Fruit fly (Drosophila melanogaster) whole organism, embryonic: Measurements from ENCODE around the gene CG5913.

Experiments used
- CG10147 ChIP-seq: fragments of 200-800 bp; sonication (Bioruptor generic); optimal IDR thresholded peaks from 2 replicates; lab custom pipeline; 2019; ENCODE audit warnings: missing biosample characterization, mild to moderate bottlenecking, missing genetic modification characterization, moderate library complexity
- CG11456 ChIP-seq: fragments of 200-800 bp; sonication (Bioruptor generic); IDR thresholded peaks from 3 replicates; pipeline ENCODE4 v1.3.6; 2022; ENCODE audit warnings: missing biosample characterization, missing genetic modification characterization
- CG12219 ChIP-seq: fragments of 200-800 bp; sonication (Bioruptor generic); optimal IDR thresholded peaks from 3 replicates; lab custom pipeline; 2018; ENCODE audit warnings: missing biosample characterization, mild to moderate bottlenecking, missing genetic modification characterization
- CG12659 ChIP-seq: fragments of 200-800 bp; sonication (Bioruptor generic); optimal IDR thresholded peaks from 3 replicates; lab custom pipeline; 2017; ENCODE audit warnings: mild to moderate bottlenecking, missing biosample characterization, missing genetic modification reagents, missing genetic modification characterization
- CG13296 ChIP-seq: fragments of 200-800 bp; sonication (Bioruptor generic); optimal IDR thresholded peaks from 3 replicates; lab custom pipeline; 2018; ENCODE audit warnings: missing biosample characterization, mild to moderate bottlenecking, missing genetic modification characterization
- CG14965 ChIP-seq: fragments of 200-800 bp; sonication (Bioruptor generic); optimal IDR thresholded peaks from 2 replicates; lab custom pipeline; 2016; ENCODE audit warnings: missing biosample characterization, missing genetic modification characterization, borderline replicate concordance
- CG17802 ChIP-seq: fragments of 200-800 bp; sonication (Bioruptor generic); optimal IDR thresholded peaks from 2 replicates; lab custom pipeline; 2018; ENCODE audit warnings: missing biosample characterization, mild to moderate bottlenecking, missing genetic modification characterization, moderate library complexity
- CG3995 ChIP-seq: fragments of 200-800 bp; sonication (Bioruptor generic); optimal IDR thresholded peaks from 3 replicates; lab custom pipeline; 2016; ENCODE audit warnings: missing biosample characterization, missing genetic modification characterization
- CG4617 ChIP-seq: fragments of 200-800 bp; sonication (Bioruptor generic); optimal IDR thresholded peaks from 3 replicates; lab custom pipeline; 2016; ENCODE audit warnings: missing biosample characterization, missing genetic modification characterization, borderline replicate concordance
- CG5953 ChIP-seq: fragments of 200-800 bp; sonication (Bioruptor generic); IDR thresholded peaks from 2 replicates; pipeline ENCODE4 v1.3.6; 2022; ENCODE audit warnings: missing biosample characterization, missing genetic modification characterization
- CG6791 ChIP-seq: fragments of 200-800 bp; sonication (Bioruptor generic); IDR thresholded peaks from 3 replicates; pipeline ENCODE4 v1.3.6; 2022; ENCODE audit warnings: missing biosample characterization, missing genetic modification characterization; ENCODE audit not compliant: partially characterized antibody
- CkIIα-i1 ChIP-seq: fragments of 200-800 bp; sonication (Bioruptor generic); IDR thresholded peaks from 2 replicates; pipeline ENCODE4 v1.3.6; 2022; ENCODE audit warnings: missing biosample characterization, missing genetic modification characterization
- Dbx ChIP-seq: fragments of 200-800 bp; sonication (Bioruptor generic); IDR thresholded peaks from 3 replicates; pipeline ENCODE4 v1.3.6; 2022; ENCODE audit warnings: missing biosample characterization, missing genetic modification characterization
- Fer3 ChIP-seq: fragments of 200-800 bp; sonication (Bioruptor generic); optimal IDR thresholded peaks from 2 replicates; lab custom pipeline; 2018; ENCODE audit warnings: missing biosample characterization, mild to moderate bottlenecking, missing genetic modification characterization, moderate library complexity
- HLH54F ChIP-seq: fragments of 200-800 bp; sonication (Bioruptor generic); optimal IDR thresholded peaks from 3 replicates; lab custom pipeline; 2016; ENCODE audit warnings: missing biosample characterization, missing genetic modification characterization
- HLHmδ ChIP-seq: fragments of 200-800 bp; sonication (Bioruptor generic); optimal IDR thresholded peaks from 2 replicates; lab custom pipeline; 2018; ENCODE audit warnings: missing biosample characterization, mild to moderate bottlenecking, missing genetic modification characterization, moderate library complexity
- Hr39 ChIP-seq: fragments of >200 bp; optimal IDR thresholded peaks from 2 replicates; lab custom pipeline; 2017
- Med ChIP-seq: fragments of 200-800 bp; sonication (Bioruptor generic); peaks from one replicate; lab custom pipeline; 2016; ENCODE audit warnings: missing biosample characterization, missing genetic modification characterization, mild to moderate bottlenecking, inconsistent platforms, moderate library complexity
- NfI ChIP-seq: fragments of 200-800 bp; sonication (Bioruptor generic); optimal IDR thresholded peaks from 3 replicates; lab custom pipeline; 2018; ENCODE audit warnings: missing biosample characterization, mild to moderate bottlenecking, missing genetic modification characterization, moderate library complexity
- Rx ChIP-seq: fragments of 200-800 bp; sonication (Bioruptor generic); IDR thresholded peaks from 2 replicates; pipeline ENCODE4 v1.3.6; 2022; ENCODE audit warnings: missing biosample characterization, missing genetic modification characterization
- Taf1 ChIP-seq: fragments of 200-800 bp; sonication (Bioruptor generic); IDR thresholded peaks from 2 replicates; pipeline ENCODE4 v1.3.6; 2022; ENCODE audit warnings: missing biosample characterization, missing genetic modification characterization
- ara ChIP-seq: fragments of 200-800 bp; sonication (Bioruptor generic); IDR thresholded peaks from 2 replicates; pipeline ENCODE4 v1.3.6; 2022; ENCODE audit warnings: missing biosample characterization, missing genetic modification characterization
- dpn ChIP-seq, 2 experiments: fragments of 200-800 bp; sonication (Bioruptor generic); optimal IDR thresholded peaks; 3 replicates each; lab custom pipeline; 2016; ENCODE audit warnings: missing biosample characterization in 2 of 2, missing genetic modification characterization in 2 of 2
- dysf ChIP-seq: fragments of 200-800 bp; sonication (Bioruptor generic); IDR thresholded peaks from 3 replicates; pipeline ENCODE4 v1.3.6; 2022; ENCODE audit warnings: missing biosample characterization, missing genetic modification characterization
- gem ChIP-seq: fragments of 200-800 bp; sonication (Bioruptor generic); optimal IDR thresholded peaks from 2 replicates; lab custom pipeline; 2019; ENCODE audit warnings: missing biosample characterization, mild to moderate bottlenecking, missing genetic modification characterization, moderate library complexity
- insv ChIP-seq, 2 experiments: fragments of 200-800 bp; sonication (Bioruptor generic); optimal IDR thresholded peaks; 3 replicates each; lab custom pipeline; 2016 to 2018; ENCODE audit warnings: missing biosample characterization in 2 of 2, missing genetic modification characterization in 2 of 2
- ken ChIP-seq: fragments of 200-800 bp; sonication (Bioruptor generic); IDR thresholded peaks from 3 replicates; pipeline ENCODE4 v1.3.6; 2022; ENCODE audit warnings: missing biosample characterization, missing genetic modification characterization
- lab ChIP-seq: fragments of 200-800 bp; sonication (Bioruptor generic); optimal IDR thresholded peaks from 3 replicates; lab custom pipeline; 2017; ENCODE audit warnings: missing biosample characterization, missing genetic modification characterization, mild to moderate bottlenecking, moderate library complexity, missing genetic modification reagents
- org-1 ChIP-seq: fragments of 200-800 bp; sonication (Bioruptor generic); optimal IDR thresholded peaks from 2 replicates; lab custom pipeline; 2017; ENCODE audit warnings: missing biosample characterization, missing genetic modification characterization
- pan ChIP-seq, 4 experiments: fragments of >200 bp in 3 of 4; fragments of 200-800 bp in 1 of 4; sonication (Bioruptor generic) in 1 of 4; optimal IDR thresholded peaks in 3 of 4; IDR thresholded peaks in 1 of 4; 2 replicates each; pipeline versions ENCODE4 v1.3.6 to Lab custom; 2017 to 2022; ENCODE audit warnings: missing biosample characterization in 2 of 4, missing genetic modification characterization in 2 of 4, mixed read lengths in 1 of 4
- slp2 ChIP-seq: fragments of 200-800 bp; sonication (Bioruptor generic); optimal IDR thresholded peaks from 2 replicates; lab custom pipeline; 2016; ENCODE audit warnings: missing biosample characterization, missing genetic modification characterization
- yki ChIP-seq: fragments of >200 bp; optimal IDR thresholded peaks from 3 replicates; lab custom pipeline; 2018

The CG5913 gene

DNA sequence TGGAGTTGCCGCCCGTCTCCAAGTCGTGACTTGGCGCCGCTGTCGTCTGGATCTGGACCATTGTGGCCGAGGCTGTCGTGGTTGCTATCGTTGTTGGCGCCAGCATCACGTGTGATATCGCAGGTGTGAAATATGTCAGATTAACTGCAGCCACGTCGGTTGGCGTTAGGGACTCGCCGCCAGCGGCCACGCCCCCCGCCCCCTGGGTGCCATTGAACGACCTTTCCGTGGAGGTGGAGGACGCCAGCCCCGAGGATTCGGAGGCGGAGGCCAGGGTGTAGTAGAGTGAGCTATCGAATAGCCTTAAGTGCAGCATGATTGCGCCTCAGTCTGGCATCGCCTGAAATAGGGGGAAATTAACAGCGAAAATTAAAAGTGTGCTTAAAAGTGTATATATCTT, 48.0 kb downstream of the CG5913 start:
- TF ChIP-seq Taf1 (GFP tag; lab: Robert Waterston, UW), result no peak
- TF ChIP-seq yki, result no peak
- 0 out of 3 replicates have a peak, but pooled peaks have one; percentile 32 for TF ChIP-seq CG11456 (GFP tag; lab: Robert Waterston, UW)
- no peak for TF ChIP-seq CG17802 (tag; lab: Kevin White, UChicago)
- TF ChIP-seq NfI (GFP tag; lab: Kevin White, UChicago), result no peak
- no peak for TF ChIP-seq CG10147
- no peak for TF ChIP-seq Dbx (GFP tag; lab: Robert Waterston, UW)
- no peak for TF ChIP-seq dpn (GFP tag; optimal IDR thresholded peaks at IDR 0.05; lab: Kevin White, UChicago)
- no peak for TF ChIP-seq CG3995 (GFP tag; lab: Kevin White, UChicago)
- TF ChIP-seq CG12659 (GFP tag; lab: Kevin White, UChicago), result no peak
- TF ChIP-seq Hr39 (lab: Kevin White, UChicago), result peak; percentile 69
- TF ChIP-seq org-1 (GFP tag; lab: Kevin White, UChicago), result no peak
- TF ChIP-seq CG14965 (GFP tag; lab: Kevin White, UChicago), result no peak
- no peak for TF ChIP-seq insv (GFP tag; optimal IDR thresholded peaks at IDR 0.05; lab: Kevin White, UChicago)
- TF ChIP-seq Med (GFP tag; lab: Kevin White, UChicago), result no peak
- no peak for TF ChIP-seq gem (tag; lab: Kevin White, UChicago)
- TF ChIP-seq CG12219, result no peak
- TF ChIP-seq ken (GFP tag; lab: Robert Waterston, UW), result 0 out of 3 replicates have a peak, but pooled peaks have one; percentile 20
- no peak for TF ChIP-seq lab (GFP tag; lab: Kevin White, UChicago)
- TF ChIP-seq CG13296, result no peak
- TF ChIP-seq ara (GFP tag; lab: Robert Waterston, UW), result no peak
- TF ChIP-seq dysf (GFP tag; lab: Robert Waterston, UW), result 0 out of 3 replicates have a peak, but pooled peaks have one; percentile 12
- TF ChIP-seq pan (optimal IDR thresholded peaks at IDR 0.05; lab: Kevin White, UChicago), result no peak
- TF ChIP-seq pan (GFP tag; optimal IDR thresholded peaks at IDR 0.05 in 1 of 2, IDR thresholded peaks at IDR 0.05 in 1 of 2), result peak in 1 of 2 experiments; percentile 13
- no peak for TF ChIP-seq CG4617 (GFP tag; lab: Kevin White, UChicago)
- TF ChIP-seq HLHmδ (GFP tag; lab: Kevin White, UChicago), result no peak
- no peak for TF ChIP-seq CG5953 (GFP tag; lab: Robert Waterston, UW)
- TF ChIP-seq Rx, result no peak
- no peak for TF ChIP-seq HLH54F
- TF ChIP-seq CkIIα-i1 (GFP tag; lab: Robert Waterston, UW), result no peak
- TF ChIP-seq slp2 (GFP tag; lab: Kevin White, UChicago), result no peak
- no peak for TF ChIP-seq Fer3 (tag; lab: Kevin White, UChicago)
- TF ChIP-seq CG6791 (GFP tag; lab: Robert Waterston, UW), result no peak
- TF ChIP-seq, all 482 proteins: peak for 5
